Worm (Caenorhabditis elegans) whole organism, L4 larva: Measurements from ENCODE around the gene F49E8.8.

ENCODE experiments used
- T20F7.1 ChIP-seq: fragments of 200-800 bp; sonication (Bioruptor generic); optimal IDR thresholded peaks from 2 replicates; lab custom pipeline; 2018; ENCODE audit warnings: mild to moderate bottlenecking, missing genetic modification characterization, missing compliant biosample characterization
- ZK546.5 ChIP-seq, 2 experiments: sonication (generic microtip); optimal IDR thresholded peaks; 2 replicates each; lab custom pipeline; 2017; ENCODE audit warnings: missing biosample characterization in 2 of 2, missing genetic modification characterization in 2 of 2
- aha-1 ChIP-seq: fragments of 150-350 bp; peaks from one replicate; lab custom pipeline; 2014; ENCODE audit warnings: missing biosample characterization, missing genetic modification characterization
- hmg-1.1 ChIP-seq: fragments of 200-800 bp; sonication (Bioruptor generic); IDR thresholded peaks from 2 replicates; pipeline ENCODE4 v1.3.6; 2022; ENCODE audit warnings: missing genetic modification reagents, missing genetic modification characterization, missing compliant biosample characterization
- lir-3 ChIP-seq: sonication (generic microtip); optimal IDR thresholded peaks from 2 replicates; lab custom pipeline; 2016; ENCODE audit warnings: mild to moderate bottlenecking, missing genetic modification characterization, missing compliant biosample characterization
- mdl-1 ChIP-seq, 2 experiments: fragments of 150-350 bp in 1 of 2; sonication (generic microtip) in 1 of 2; optimal IDR thresholded peaks; 2 replicates each; lab custom pipeline; 2014 to 2017; ENCODE audit warnings: missing biosample characterization in 2 of 2, missing genetic modification characterization in 2 of 2
- nhr-237 ChIP-seq: sonication (generic microtip); optimal IDR thresholded peaks from 2 replicates; lab custom pipeline; 2017; ENCODE audit warnings: missing biosample characterization, missing genetic modification characterization
- nhr-28 ChIP-seq: fragments of 150-350 bp; optimal IDR thresholded peaks from 2 replicates; lab custom pipeline; 2014; ENCODE audit warnings: missing biosample characterization, missing genetic modification characterization
- nhr-6 ChIP-seq: fragments of 150-350 bp; optimal IDR thresholded peaks from 2 replicates; lab custom pipeline; 2014; ENCODE audit warnings: missing biosample characterization, missing genetic modification characterization
- snpc-4 ChIP-seq: fragments of 150-350 bp; optimal IDR thresholded peaks from 2 replicates; lab custom pipeline; 2014; ENCODE audit warnings: missing biosample characterization, missing genetic modification characterization
- tag-97 ChIP-seq: fragments of 200-800 bp; sonication (Bioruptor generic); IDR thresholded peaks from 2 replicates; pipeline ENCODE4 v1.3.6; 2022; ENCODE audit warnings: missing genetic modification characterization, missing compliant biosample characterization
- zip-11 ChIP-seq: fragments of 200-800 bp; sonication (Bioruptor generic); IDR thresholded peaks from 2 replicates; pipeline ENCODE4 v1.3.6; 2022; ENCODE audit warnings: missing genetic modification characterization, missing compliant biosample characterization
- ztf-7 ChIP-seq: fragments of 150-350 bp; optimal IDR thresholded peaks from 2 replicates; lab custom pipeline; 2014; ENCODE audit warnings: missing biosample characterization, missing genetic modification characterization

ce11 chrIV:7558653-7559052 lies 2.2 kb downstream of the F49E8.8 start:
- TF ChIP-seq snpc-4 (tag; lab: Kevin White, UChicago): no peak
- no peak for TF ChIP-seq nhr-6
- TF ChIP-seq tag-97 (GFP tag; lab: Robert Waterston, UW): no peak
- TF ChIP-seq lir-3 (tag; lab: Kevin White, UChicago): no peak
- no peak for TF ChIP-seq hmg-1.1 (GFP tag; lab: Robert Waterston, UW)
- no peak for TF ChIP-seq T20F7.1 (GFP tag; lab: Kevin White, UChicago)
- no peak for TF ChIP-seq mdl-1 (tag; optimal IDR thresholded peaks at IDR 0.05; lab: Kevin White, UChicago)
- TF ChIP-seq ZK546.5 (tag; optimal IDR thresholded peaks at IDR 0.05; lab: Kevin White, UChicago): no peak
- no peak for TF ChIP-seq nhr-28 (tag; lab: Kevin White, UChicago)
- TF ChIP-seq zip-11: no peak
- TF ChIP-seq nhr-237 (tag; lab: Kevin White, UChicago): no peak
- no peak for TF ChIP-seq ztf-7 (tag; lab: Kevin White, UChicago)
- TF ChIP-seq aha-1 (tag; lab: Kevin White, UChicago): no peak
